Fruit fly (Drosophila melanogaster): Measurements from ENCODE around the gene Polr1E.
A peak's percentile ranks its signal among the peaks of the same experiment; 100 is the strongest.

The Polr1E gene

DNA sequence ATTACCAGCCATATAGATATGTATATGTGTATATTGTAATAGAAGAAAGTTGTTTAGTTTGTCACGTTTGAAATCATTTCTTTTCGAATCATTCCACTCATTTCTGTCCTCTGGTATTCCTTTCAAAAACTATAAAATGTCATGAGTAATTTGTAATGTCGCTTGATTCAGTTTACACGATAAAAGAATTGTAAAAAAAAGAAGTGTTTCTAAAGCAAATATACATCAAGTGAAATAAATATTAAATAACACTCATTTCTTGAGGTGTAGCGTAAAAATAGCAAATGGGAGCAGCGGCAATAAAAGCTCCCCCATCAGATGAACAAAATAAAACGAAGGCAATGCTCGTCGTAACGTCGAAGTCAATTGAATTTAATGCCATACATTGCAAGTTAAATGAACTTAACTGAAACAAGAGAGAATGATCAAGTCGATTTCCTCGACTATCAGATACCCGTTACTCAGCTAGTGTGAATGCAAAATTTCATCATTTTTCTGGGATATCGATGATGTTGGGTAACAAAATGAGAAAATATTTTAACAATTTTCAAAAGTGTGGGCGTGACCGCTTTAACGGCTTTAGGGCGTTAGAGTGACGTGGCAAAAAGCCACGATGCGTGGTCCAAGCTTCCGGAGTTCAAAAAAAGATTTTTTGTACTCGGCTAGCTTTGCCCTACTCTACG, 6.1 kb downstream of the Polr1E start (continued):
- no peak for TF ChIP-seq CG12942 (GFP tag; optimal IDR thresholded peaks at IDR 0.05)
- TF ChIP-seq cad (GFP tag; optimal IDR thresholded peaks at IDR 0.05) = no peak
- TF ChIP-seq dati (GFP tag; IDR thresholded peaks at IDR 0.05) = no peak
- peak; percentile 8 for TF ChIP-seq CG10267 (tag; optimal IDR thresholded peaks at IDR 0.05)
- no peak for TF ChIP-seq sima (GFP tag; optimal IDR thresholded peaks at IDR 0.05)
- no peak for TF ChIP-seq CG3995 (GFP tag; optimal IDR thresholded peaks at IDR 0.05)
- TF ChIP-seq chif (GFP tag; optimal IDR thresholded peaks at IDR 0.05) = no peak
- TF ChIP-seq CG9817 (tag; optimal IDR thresholded peaks at IDR 0.05) = no peak
- no peak for TF ChIP-seq Dad (GFP tag; optimal IDR thresholded peaks at IDR 0.05)
- TF ChIP-seq cato (GFP tag; optimal IDR thresholded peaks at IDR 0.05; ENCODE audit: borderline replicate concordance) = no peak
- TF ChIP-seq CG15269 (tag; optimal IDR thresholded peaks at IDR 0.05) = peak; percentile 50
- TF ChIP-seq sens (GFP tag) = peak; percentile 66
- no peak for TF ChIP-seq mam (GFP tag; optimal IDR thresholded peaks at IDR 0.05)
- no peak for TF ChIP-seq Poxn (GFP tag; IDR thresholded peaks at IDR 0.05)
- TF ChIP-seq pum (GFP tag; optimal IDR thresholded peaks at IDR 0.05) = no peak
- TF ChIP-seq CG43689 (GFP tag; IDR thresholded peaks at IDR 0.05) = no peak
- TF ChIP-seq wor (GFP tag; IDR thresholded peaks at IDR 0.05) = no peak
- no peak for TF ChIP-seq D19A (tag; optimal IDR thresholded peaks at IDR 0.05)
- TF ChIP-seq CG42726 (GFP tag; IDR thresholded peaks at IDR 0.05; ENCODE audit: partially characterized antibody) = no peak
- TF ChIP-seq ab (GFP tag; optimal IDR thresholded peaks at IDR 0.05) = no peak
- TF ChIP-seq CG18011 (GFP tag; optimal IDR thresholded peaks at IDR 0.05) = no peak
- peak; percentile 5 for TF ChIP-seq PHDP (tag; optimal IDR thresholded peaks at IDR 0.05)
- TF ChIP-seq Sox100B (GFP tag; optimal IDR thresholded peaks at IDR 0.05) = no peak
- TF ChIP-seq ro (GFP tag; IDR thresholded peaks at IDR 0.05) = no peak
- TF ChIP-seq Drgx (GFP tag; IDR thresholded peaks at IDR 0.05) = 0 out of 2 replicates have a peak, but pooled peaks have one; percentile 20
- no peak for TF ChIP-seq CG2116 (GFP tag; optimal IDR thresholded peaks at IDR 0.05)
- TF ChIP-seq grn (GFP tag; optimal IDR thresholded peaks at IDR 0.05) = no peak
- peak; percentile 67 for TF ChIP-seq nerfin-2 (GFP tag; IDR thresholded peaks at IDR 0.05; ENCODE audit: partially characterized antibody)
- peak; percentile 23 for TF ChIP-seq grau (tag; optimal IDR thresholded peaks at IDR 0.05)
- no peak for TF ChIP-seq CG11695 (GFP tag; IDR thresholded peaks at IDR 0.05)
- TF ChIP-seq Rfx (GFP tag; IDR thresholded peaks at IDR 0.05) = no peak
- no peak for TF ChIP-seq ac (GFP tag; optimal IDR thresholded peaks at IDR 0.05)
- no peak for TF ChIP-seq bowl (GFP tag; IDR thresholded peaks at IDR 0.05)
- TF ChIP-seq CG11398 (GFP tag; optimal IDR thresholded peaks at IDR 0.05) = no peak
- no peak for TF ChIP-seq jigr1 (GFP tag; IDR thresholded peaks at IDR 0.05)
- no peak for TF ChIP-seq Hmx (GFP tag; optimal IDR thresholded peaks at IDR 0.05)
- no peak for TF ChIP-seq NfI (GFP tag; optimal IDR thresholded peaks at IDR 0.05)
- TF ChIP-seq CG7271 (tag; optimal IDR thresholded peaks at IDR 0.05) = no peak
- TF ChIP-seq Mes4 (GFP tag; optimal IDR thresholded peaks at IDR 0.05) = no peak
- no peak for TF ChIP-seq CG8359 (GFP tag; optimal IDR thresholded peaks at IDR 0.05; ENCODE audit: borderline replicate concordance)
- TF ChIP-seq CG11560 (tag; IDR thresholded peaks at IDR 0.05) = no peak
- no peak for TF ChIP-seq CG7987 (GFP tag; optimal IDR thresholded peaks at IDR 0.05)
- no peak for TF ChIP-seq CG14860 (GFP tag; IDR thresholded peaks at IDR 0.05; ENCODE audit: partially characterized antibody)
- no peak for TF ChIP-seq Mrtf (GFP tag; IDR thresholded peaks at IDR 0.05)
- TF ChIP-seq emc (GFP tag; optimal IDR thresholded peaks at IDR 0.05) = no peak
- TF ChIP-seq dm (GFP tag; optimal IDR thresholded peaks at IDR 0.05) = no peak
- no peak for TF ChIP-seq CG13123 (GFP tag; optimal IDR thresholded peaks at IDR 0.05)
- TF ChIP-seq fd3F (GFP tag; optimal IDR thresholded peaks at IDR 0.05) = no peak
- peak; percentile 58; the same call in 1 of the 3 replicates for TF ChIP-seq hb (GFP tag; IDR thresholded peaks at IDR 0.05; ENCODE audit: partially characterized antibody)
- TF ChIP-seq MESR4 (GFP tag; optimal IDR thresholded peaks at IDR 0.05) = no peak
- peak; percentile 59 for TF ChIP-seq HLH4C (GFP tag; IDR thresholded peaks at IDR 0.05; ENCODE audit: partially characterized antibody)
